Worm (Caenorhabditis elegans) whole organism, late embryonic: ENCODE data around the gene fbxa-184.

ENCODE experiments used
- dmd-4 ChIP-seq: sonication (generic microtip); optimal IDR thresholded peaks from 2 replicates; lab custom pipeline; 2016; ENCODE audit warnings: borderline replicate concordance, missing genetic modification characterization, missing compliant biosample characterization
- fkh-6 ChIP-seq: sonication (generic microtip); optimal IDR thresholded peaks from 2 replicates; lab custom pipeline; 2016; ENCODE audit warnings: missing genetic modification characterization, missing compliant biosample characterization
- hlh-6 ChIP-seq: sonication (generic microtip); optimal IDR thresholded peaks from 2 replicates; lab custom pipeline; 2016; ENCODE audit warnings: missing genotype, missing genetic modification characterization, missing compliant biosample characterization
- ref-2 ChIP-seq: sonication (generic microtip); optimal IDR thresholded peaks from 2 replicates; lab custom pipeline; 2016; ENCODE audit warnings: missing genetic modification characterization, missing compliant biosample characterization

Gene fbxa-184

ce11 chrII:1759602-1760001 lies 49.5 kb downstream of the fbxa-184 start, which contains the start of gene F36H5.18:
TSS of gene F36H5.18 (plus strand) at chrII:1759902.
- TF ChIP-seq dmd-4 (tag; lab: Kevin White, UChicago) (no peak), hlh-6 (no peak), ref-2 (tag; lab: Kevin White, UChicago) (no peak), fkh-6 (tag; lab: Kevin White, UChicago) (no peak)
